Worm (Caenorhabditis elegans) whole organism, L1 larva: Measurements from ENCODE around the gene ZK470.2.
A peak's percentile ranks its signal among the peaks of the same experiment; 100 is the strongest.

Experiments
- C04F5.9 ChIP-seq: sonication (generic microtip); optimal IDR thresholded peaks from 2 replicates; lab custom pipeline; 2016; ENCODE audit warnings: missing genetic modification characterization, missing compliant biosample characterization
- C16A3.4 ChIP-seq: fragments of 150-350 bp; optimal IDR thresholded peaks from 2 replicates; lab custom pipeline; 2014; ENCODE audit warnings: missing biosample characterization, missing genetic modification characterization
- F16B12.6 ChIP-seq: fragments of 150-350 bp; optimal IDR thresholded peaks from 2 replicates; lab custom pipeline; 2014; ENCODE audit warnings: missing biosample characterization, missing genetic modification characterization
- aha-1 ChIP-seq: fragments of 150-350 bp; optimal IDR thresholded peaks from 2 replicates; lab custom pipeline; 2014; ENCODE audit warnings: missing biosample characterization, missing genetic modification characterization
- ama-1 ChIP-seq: fragments of 150-350 bp; optimal IDR thresholded peaks from 2 replicates; lab custom pipeline; 2014
- blmp-1 ChIP-seq: fragments of 150-350 bp; optimal IDR thresholded peaks from 2 replicates; lab custom pipeline; 2014; ENCODE audit warnings: missing biosample characterization, missing genetic modification characterization
- ceh-63 ChIP-seq: fragments of 200-800 bp; sonication (Bioruptor generic); optimal IDR thresholded peaks from 2 replicates; lab custom pipeline; 2018; ENCODE audit warnings: mild to moderate bottlenecking, missing genetic modification characterization, missing compliant biosample characterization
- ceh-88 ChIP-seq: fragments of 200-800 bp; sonication (Bioruptor generic); IDR thresholded peaks from 2 replicates; pipeline ENCODE4 v1.3.6; 2022; ENCODE audit warnings: missing genetic modification characterization, missing compliant biosample characterization
- ceh-90 ChIP-seq: sonication (generic microtip); optimal IDR thresholded peaks from 2 replicates; lab custom pipeline; 2016; ENCODE audit warnings: missing genetic modification characterization, missing compliant biosample characterization
- ces-1 ChIP-seq: fragments of 150-350 bp; optimal IDR thresholded peaks from 2 replicates; lab custom pipeline; 2014; ENCODE audit warnings: missing biosample characterization, missing genetic modification reagents, missing genetic modification characterization
- efl-1 ChIP-seq, 4 experiments: fragments of 150-350 bp; optimal IDR thresholded peaks in 3 of 4; peaks in 1 of 4; 1 replicate in 1 of 4; 2 replicates in 3 of 4; lab custom pipeline; 2014; ENCODE audit warnings: missing biosample characterization in 2 of 4, missing genetic modification characterization in 2 of 4, missing genetic modification reagents in 2 of 4
- egl-27 ChIP-seq, 2 experiments: fragments of 150-350 bp in 1 of 2; sonication (generic microtip); optimal IDR thresholded peaks; 3 replicates each; lab custom pipeline; 2017 to 2018; ENCODE audit warnings: missing biosample characterization in 2 of 2, missing genetic modification characterization in 2 of 2, missing genetic modification reagents in 2 of 2
- elt-2 ChIP-seq: sonication (generic microtip); optimal IDR thresholded peaks from 2 replicates; lab custom pipeline; 2016; ENCODE audit warnings: missing genetic modification characterization, mild to moderate bottlenecking, inconsistent platforms, missing compliant biosample characterization, missing genetic modification reagents
- fkh-4 ChIP-seq: sonication (generic microtip); optimal IDR thresholded peaks from 2 replicates; lab custom pipeline; 2016; ENCODE audit warnings: missing compliant biosample characterization, missing genetic modification characterization, borderline replicate concordance
- fkh-8 ChIP-seq: sonication (generic microtip); optimal IDR thresholded peaks from 2 replicates; lab custom pipeline; 2016; ENCODE audit warnings: mild to moderate bottlenecking, missing genetic modification characterization, missing compliant biosample characterization
- irx-1 ChIP-seq: sonication (generic microtip); optimal IDR thresholded peaks from 2 replicates; lab custom pipeline; 2016; ENCODE audit warnings: missing genetic modification characterization, missing compliant biosample characterization
- jun-1 ChIP-seq: fragments of 150-350 bp; optimal IDR thresholded peaks from 2 replicates; lab custom pipeline; 2014; ENCODE audit warnings: missing biosample characterization, missing genetic modification reagents, missing genetic modification characterization
- lin-13 ChIP-seq: fragments of 150-350 bp; optimal IDR thresholded peaks from 2 replicates; lab custom pipeline; 2014; ENCODE audit warnings: missing biosample characterization, missing genetic modification reagents, missing genetic modification characterization
- lin-15B ChIP-seq: fragments of 150-350 bp; sonication (generic microtip); optimal IDR thresholded peaks from 3 replicates; lab custom pipeline; 2014; ENCODE audit warnings: missing biosample characterization, missing genetic modification characterization
- lin-39 ChIP-seq: fragments of 150-350 bp; optimal IDR thresholded peaks from 2 replicates; lab custom pipeline; 2014; ENCODE audit warnings: missing biosample characterization, missing genetic modification reagents, missing genetic modification characterization
- lir-3 ChIP-seq: sonication (generic microtip); optimal IDR thresholded peaks from 2 replicates; lab custom pipeline; 2016; ENCODE audit warnings: mild to moderate bottlenecking, missing genetic modification characterization, moderate library complexity, missing compliant biosample characterization; ENCODE audit not compliant: poor library complexity
- mab-9 ChIP-seq: fragments of 200-800 bp; sonication (Bioruptor generic); IDR thresholded peaks from 2 replicates; pipeline ENCODE4 v1.3.6; 2022; ENCODE audit warnings: missing genetic modification reagents, missing genetic modification characterization, missing compliant biosample characterization
- mdl-1 ChIP-seq, 2 experiments: fragments of 150-350 bp; optimal IDR thresholded peaks; 2 replicates each; lab custom pipeline; 2014 to 2017; ENCODE audit warnings: missing biosample characterization in 2 of 2, missing genetic modification characterization in 2 of 2, inconsistent platforms in 1 of 2
- mep-1 ChIP-seq: fragments of 150-350 bp; optimal IDR thresholded peaks from 2 replicates; lab custom pipeline; 2014; ENCODE audit warnings: missing biosample characterization, missing genetic modification characterization
- nhr-11 ChIP-seq: fragments of 150-350 bp; optimal IDR thresholded peaks from 2 replicates; lab custom pipeline; 2014; ENCODE audit warnings: missing biosample characterization, missing genetic modification characterization
- nhr-19 ChIP-seq: fragments of 200-800 bp; sonication (Bioruptor generic); conservative IDR thresholded peaks from 2 replicates; pipeline ENCODE4 v1.3.6; 2022; ENCODE audit warnings: missing genetic modification characterization, missing compliant biosample characterization
- nhr-20 ChIP-seq: sonication (generic microtip); optimal IDR thresholded peaks from 2 replicates; lab custom pipeline; 2016; ENCODE audit warnings: mild to moderate bottlenecking, missing genetic modification characterization, missing compliant biosample characterization
- nhr-237 ChIP-seq: fragments of 150-350 bp; optimal IDR thresholded peaks from 2 replicates; lab custom pipeline; 2014; ENCODE audit warnings: missing biosample characterization, missing genetic modification characterization
- nhr-28 ChIP-seq: fragments of 150-350 bp; optimal IDR thresholded peaks from 2 replicates; lab custom pipeline; 2014; ENCODE audit warnings: missing biosample characterization, missing genetic modification characterization
- nhr-71 ChIP-seq: sonication (generic microtip); optimal IDR thresholded peaks from 2 replicates; lab custom pipeline; 2016; ENCODE audit warnings: mild to moderate bottlenecking, missing genetic modification characterization, moderate library complexity, missing compliant biosample characterization
- nhr-76 ChIP-seq: sonication (generic microtip); optimal IDR thresholded peaks from 2 replicates; lab custom pipeline; 2017; ENCODE audit warnings: missing biosample characterization, missing genetic modification characterization
- nhr-77 ChIP-seq: fragments of 150-350 bp; optimal IDR thresholded peaks from 2 replicates; lab custom pipeline; 2014; ENCODE audit warnings: missing biosample characterization, missing genetic modification characterization
- nhr-85 ChIP-seq: sonication (generic microtip); peaks from one replicate; lab custom pipeline; 2016; ENCODE audit warnings: missing genetic modification characterization, inconsistent platforms, missing compliant biosample characterization
- pag-3 ChIP-seq: sonication (generic microtip); optimal IDR thresholded peaks from 2 replicates; lab custom pipeline; 2017; ENCODE audit warnings: missing genetic modification characterization, mild to moderate bottlenecking, missing compliant biosample characterization, antibody characterized with exemption, borderline replicate concordance; ENCODE audit not compliant: insufficient read depth
- pax-3 ChIP-seq: fragments of 200-800 bp; sonication (Bioruptor generic); optimal IDR thresholded peaks from 2 replicates; lab custom pipeline; 2018; ENCODE audit warnings: mild to moderate bottlenecking, missing genetic modification characterization, moderate library complexity, missing compliant biosample characterization
- rnt-1 ChIP-seq: sonication (generic microtip); optimal IDR thresholded peaks from 2 replicates; lab custom pipeline; 2016; ENCODE audit warnings: mild to moderate bottlenecking, missing genetic modification characterization, moderate library complexity, missing compliant biosample characterization
- snpc-4 ChIP-seq: fragments of 150-350 bp; optimal IDR thresholded peaks from 2 replicates; lab custom pipeline; 2014; ENCODE audit warnings: missing biosample characterization, missing genetic modification characterization
- snu-23 ChIP-seq: sonication (generic microtip); optimal IDR thresholded peaks from 2 replicates; lab custom pipeline; 2016; ENCODE audit warnings: missing genetic modification characterization, missing compliant biosample characterization
- sox-4 ChIP-seq: sonication (generic microtip); optimal IDR thresholded peaks from 2 replicates; lab custom pipeline; 2016; ENCODE audit warnings: missing genetic modification characterization, missing compliant biosample characterization
- unc-86 ChIP-seq: sonication (generic microtip); optimal IDR thresholded peaks from 2 replicates; lab custom pipeline; 2016; ENCODE audit warnings: missing genetic modification characterization, missing compliant biosample characterization
- unc-98 ChIP-seq: fragments of 200-800 bp; sonication (Bioruptor generic); IDR thresholded peaks from 2 replicates; pipeline ENCODE4 v1.3.6; 2022; ENCODE audit warnings: missing genetic modification characterization, missing compliant biosample characterization
- zag-1 ChIP-seq: fragments of 150-350 bp; optimal IDR thresholded peaks from 2 replicates; lab custom pipeline; 2014; ENCODE audit warnings: missing biosample characterization, missing genetic modification characterization
- zip-4 ChIP-seq: fragments of 200-800 bp; sonication (Bioruptor generic); optimal IDR thresholded peaks from 2 replicates; lab custom pipeline; 2018; ENCODE audit warnings: mild to moderate bottlenecking, missing genetic modification characterization, moderate library complexity, missing compliant biosample characterization
- ztf-11 ChIP-seq, 2 experiments: sonication (generic microtip); optimal IDR thresholded peaks; 2 replicates each; lab custom pipeline; 2016 to 2017; ENCODE audit warnings: missing genetic modification characterization in 2 of 2, missing biosample characterization in 1 of 2, missing compliant biosample characterization in 1 of 2
- ztf-4 ChIP-seq: fragments of 150-350 bp; optimal IDR thresholded peaks from 2 replicates; lab custom pipeline; 2014; ENCODE audit warnings: missing biosample characterization, missing genetic modification characterization

ZK470.2 gene

DNA sequence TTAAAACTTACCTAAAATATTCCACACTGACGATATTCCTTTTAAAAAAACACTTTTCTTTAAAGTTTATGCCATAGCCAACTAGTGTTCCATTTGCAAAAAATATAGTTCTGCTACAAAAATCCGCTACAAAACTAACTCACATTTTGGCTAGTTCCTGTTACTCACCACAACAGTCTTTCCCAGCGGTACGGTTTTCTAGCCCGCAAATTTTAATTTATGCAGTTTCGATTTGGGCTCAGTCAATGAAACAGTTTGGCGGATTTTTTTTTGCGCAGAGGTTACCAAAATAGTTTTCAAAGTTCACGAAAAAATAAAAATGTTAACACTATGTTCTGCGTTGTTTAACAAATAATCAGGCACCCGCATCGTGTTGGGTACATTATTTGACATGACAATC, 33.7 kb upstream of the ZK470.2 start:
- TF ChIP-seq ztf-11 (tag; optimal IDR thresholded peaks at IDR 0.05; lab: Kevin White, UChicago) (no peak), mep-1 (tag; lab: Kevin White, UChicago) (no peak), lir-3 (no peak), nhr-11 (tag; lab: Kevin White, UChicago) (no peak), nhr-28 (tag; lab: Kevin White, UChicago) (no peak), lin-13 (GFP tag; lab: Kevin White, UChicago) (no peak), mdl-1 (tag; optimal IDR thresholded peaks at IDR 0.05; lab: Kevin White, UChicago) (no peak), C04F5.9 (tag; lab: Kevin White, UChicago) (no peak), zip-4 (GFP tag; lab: Kevin White, UChicago) (no peak), efl-1 (optimal IDR thresholded peaks at IDR 0.05; lab: Kevin White, UChicago) (no peak), efl-1 (GFP tag; optimal IDR thresholded peaks at IDR 0.05 in 1 of 2; lab: Kevin White, UChicago) (no peak), nhr-85 (tag; lab: Kevin White, UChicago) (no peak), lin-39 (no peak), F16B12.6 (tag; lab: Kevin White, UChicago) (no peak), nhr-19 (GFP tag; lab: Robert Waterston, UW) (no peak), nhr-77 (no peak), unc-86 (no peak), nhr-237 (tag; lab: Kevin White, UChicago) (no peak), rnt-1 (no peak), ztf-4 (tag; lab: Kevin White, UChicago) (no peak), unc-98 (no peak)
- TF ChIP-seq, all 84 proteins: peak for 0

- TF ChIP-seq fkh-8 (tag; lab: Kevin White, UChicago) (no peak), F16B12.6 (tag; lab: Kevin White, UChicago) (no peak), jun-1 (tag; lab: Kevin White, UChicago) (peak; percentile 21), ceh-88 (GFP tag; lab: Robert Waterston, UW) (no peak), ztf-4 (tag; lab: Kevin White, UChicago) (peak; percentile 3), elt-2 (no peak), pag-3 (tag; lab: Kevin White, UChicago) (no peak), blmp-1 (tag; lab: Kevin White, UChicago) (peak; percentile 25), ces-1 (GFP tag; lab: Kevin White, UChicago) (no peak), snu-23 (GFP tag; lab: Kevin White, UChicago) (no peak)
Observed at ce11 chrX:4102075-4102598, 32.8 kb upstream of the ZK470.2 start, which contains the start of gene R02E4.3. Gene R02E4.3, minus strand, starts transcription at chrX:4102125.

ce11 chrX:4103071-4103470, 31.9 kb upstream of the ZK470.2 start:
- TF ChIP-seq sox-4 (no peak), ceh-63 (no peak), snpc-4 (tag; lab: Kevin White, UChicago) (peak; percentile 88), fkh-4 (tag; lab: Kevin White, UChicago) (no peak), nhr-85 (tag; lab: Kevin White, UChicago) (peak; percentile 16)

DNA sequence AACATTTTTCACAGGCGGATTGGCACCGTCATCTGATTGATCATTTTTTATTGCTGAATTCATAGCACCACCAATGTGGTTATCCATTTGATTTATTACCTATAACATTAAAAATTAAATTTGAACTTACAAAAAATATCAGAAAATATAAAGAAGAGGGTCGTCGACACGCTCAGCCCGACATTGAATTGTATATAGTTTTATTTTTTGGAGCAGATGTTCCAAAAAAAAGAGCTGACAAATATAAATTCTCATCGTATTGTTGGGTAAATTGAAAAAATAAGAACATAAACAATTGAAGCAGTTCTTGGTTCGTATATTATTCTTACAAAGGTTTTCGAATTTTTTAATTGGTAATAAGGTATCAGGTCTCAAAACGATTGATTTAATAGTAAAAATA, 30.5 kb upstream of the ZK470.2 start, which contains the start of gene R02E4.1:
TSS of gene R02E4.1 (minus strand) at position 101 of the 400 bp plus-strand sequence.
- no peak for TF ChIP-seq ama-1 (lab: Kevin White, UChicago)
- no peak for TF ChIP-seq zip-4 (GFP tag; lab: Kevin White, UChicago)
- no peak for TF ChIP-seq pax-3 (tag; lab: Kevin White, UChicago)
- TF ChIP-seq C04F5.9 (tag; lab: Kevin White, UChicago): no peak
- no peak for TF ChIP-seq egl-27 (tag; optimal IDR thresholded peaks at IDR 0.05; lab: Kevin White, UChicago)
- TF ChIP-seq C16A3.4 (tag; lab: Kevin White, UChicago): no peak
- TF ChIP-seq mab-9 (GFP tag; lab: Robert Waterston, UW): no peak
- no peak for TF ChIP-seq ceh-90
- no peak for TF ChIP-seq aha-1 (tag; lab: Kevin White, UChicago)
- TF ChIP-seq nhr-76 (tag; lab: Kevin White, UChicago): no peak
- TF ChIP-seq lin-15B (tag; lab: Kevin White, UChicago): no peak
- TF ChIP-seq ces-1 (GFP tag; lab: Kevin White, UChicago): no peak
- no peak for TF ChIP-seq efl-1 (optimal IDR thresholded peaks at IDR 0.05; lab: Kevin White, UChicago)
- no peak for TF ChIP-seq efl-1 (GFP tag; optimal IDR thresholded peaks at IDR 0.05 in 1 of 2; lab: Kevin White, UChicago)
- no peak for TF ChIP-seq nhr-71 (tag; lab: Kevin White, UChicago)
- no peak for TF ChIP-seq nhr-20
- TF ChIP-seq irx-1 (tag; lab: Kevin White, UChicago): no peak
- TF ChIP-seq zag-1 (tag; lab: Kevin White, UChicago): no peak
